Worm (Caenorhabditis elegans) whole organism, mixed stage, embryonic: Measurements from ENCODE around the gene clx-1.

Source experiments
- M03D4.4 ChIP-seq: sonication (generic microtip); optimal IDR thresholded peaks from 2 replicates; lab custom pipeline; 2017; ENCODE audit warnings: mild to moderate bottlenecking, missing genetic modification characterization, missing compliant biosample characterization
- blmp-1 ChIP-seq: fragments of 150-350 bp; optimal IDR thresholded peaks from 2 replicates; lab custom pipeline; 2014; ENCODE audit warnings: missing biosample characterization, missing genetic modification characterization
- ceh-39 ChIP-seq: fragments of 150-350 bp; optimal IDR thresholded peaks from 2 replicates; lab custom pipeline; 2014; ENCODE audit warnings: missing biosample characterization, missing genetic modification characterization
- ceh-43 ChIP-seq: fragments of 200-800 bp; sonication (Bioruptor generic); optimal IDR thresholded peaks from 2 replicates; lab custom pipeline; 2018; ENCODE audit warnings: mild to moderate bottlenecking, missing genetic modification characterization, moderate library complexity, missing compliant biosample characterization
- ceh-83 ChIP-seq: fragments of 200-800 bp; sonication (Bioruptor generic); optimal IDR thresholded peaks from 2 replicates; lab custom pipeline; 2018; ENCODE audit warnings: mild to moderate bottlenecking, missing genetic modification characterization, missing compliant biosample characterization
- ces-1 ChIP-seq: fragments of 150-350 bp; optimal IDR thresholded peaks from 2 replicates; lab custom pipeline; 2014; ENCODE audit warnings: missing biosample characterization, missing genetic modification reagents, missing genetic modification characterization
- cnd-1 ChIP-seq: fragments of 200-800 bp; sonication (Bioruptor generic); optimal IDR thresholded peaks from 2 replicates; lab custom pipeline; 2018; ENCODE audit warnings: mild to moderate bottlenecking, missing genetic modification characterization, missing compliant biosample characterization
- drap-1 ChIP-seq: fragments of 200-800 bp; sonication (Bioruptor generic); optimal IDR thresholded peaks from 3 replicates; lab custom pipeline; 2018; ENCODE audit warnings: mild to moderate bottlenecking, missing genetic modification characterization, missing compliant biosample characterization
- elt-1 ChIP-seq: sonication (generic microtip); optimal IDR thresholded peaks from 2 replicates; lab custom pipeline; 2017; ENCODE audit warnings: missing genetic modification characterization, mild to moderate bottlenecking, missing compliant biosample characterization, antibody characterized with exemption, moderate library complexity, borderline replicate concordance; ENCODE audit not compliant: insufficient read depth
- ham-2 ChIP-seq: fragments of 200-800 bp; sonication (Bioruptor generic); optimal IDR thresholded peaks from 2 replicates; lab custom pipeline; 2018; ENCODE audit warnings: mild to moderate bottlenecking, missing genetic modification characterization, missing compliant biosample characterization
- hlh-1 ChIP-seq: fragments of 150-350 bp; optimal IDR thresholded peaks from 2 replicates; lab custom pipeline; 2014; ENCODE audit warnings: missing biosample characterization, missing genetic modification reagents, missing genetic modification characterization
- lin-13 ChIP-seq: fragments of 150-350 bp; optimal IDR thresholded peaks from 2 replicates; lab custom pipeline; 2014; ENCODE audit warnings: missing biosample characterization, missing genetic modification characterization
- lin-32 ChIP-seq: fragments of 200-800 bp; sonication (Bioruptor generic); optimal IDR thresholded peaks from 2 replicates; lab custom pipeline; 2018; ENCODE audit warnings: mild to moderate bottlenecking, missing genetic modification characterization, missing compliant biosample characterization
- lsy-2 ChIP-seq: fragments of 150-350 bp; optimal IDR thresholded peaks from 2 replicates; lab custom pipeline; 2014; ENCODE audit warnings: missing biosample characterization, missing genetic modification characterization
- mab-5 ChIP-seq: fragments of 150-350 bp; optimal IDR thresholded peaks from 2 replicates; lab custom pipeline; 2014; ENCODE audit warnings: missing biosample characterization, missing genetic modification characterization
- mep-1 ChIP-seq: fragments of 150-350 bp; optimal IDR thresholded peaks from 2 replicates; lab custom pipeline; 2017; ENCODE audit warnings: missing biosample characterization, missing genetic modification reagents, missing genetic modification characterization, inconsistent platforms
- mls-2 ChIP-seq: sonication (generic microtip); optimal IDR thresholded peaks from 2 replicates; lab custom pipeline; 2016; ENCODE audit warnings: mild to moderate bottlenecking, missing genetic modification characterization, moderate library complexity, missing compliant biosample characterization
- nhr-12 ChIP-seq: fragments of 150-350 bp; optimal IDR thresholded peaks from 2 replicates; lab custom pipeline; 2014; ENCODE audit warnings: missing biosample characterization, missing genetic modification characterization
- nhr-237 ChIP-seq: fragments of 150-350 bp; optimal IDR thresholded peaks from 2 replicates; lab custom pipeline; 2014; ENCODE audit warnings: missing biosample characterization, missing genetic modification characterization
- nhr-28 ChIP-seq: fragments of 150-350 bp; optimal IDR thresholded peaks from 2 replicates; lab custom pipeline; 2014; ENCODE audit warnings: missing biosample characterization, missing genetic modification characterization
- nhr-76 ChIP-seq: sonication (generic microtip); optimal IDR thresholded peaks from 2 replicates; lab custom pipeline; 2017; ENCODE audit warnings: missing biosample characterization, missing genetic modification characterization
- pha-4 ChIP-seq: fragments of 150-350 bp; optimal IDR thresholded peaks from 2 replicates; lab custom pipeline; 2018; ENCODE audit warnings: missing biosample characterization, missing genetic modification reagents, missing genetic modification characterization
- sem-2 ChIP-seq: fragments of 200-800 bp; sonication (Bioruptor generic); optimal IDR thresholded peaks from 2 replicates; lab custom pipeline; 2018; ENCODE audit warnings: mild to moderate bottlenecking, missing genetic modification characterization, missing compliant biosample characterization
- sptf-1 ChIP-seq: sonication (generic microtip); optimal IDR thresholded peaks from 2 replicates; lab custom pipeline; 2017; ENCODE audit warnings: mild to moderate bottlenecking, missing genetic modification characterization, moderate library complexity, missing compliant biosample characterization
- tbx-8 ChIP-seq: fragments of 200-800 bp; sonication (Bioruptor generic); optimal IDR thresholded peaks from 2 replicates; lab custom pipeline; 2018; ENCODE audit warnings: mild to moderate bottlenecking, missing genetic modification characterization, moderate library complexity, missing compliant biosample characterization
- unc-120 ChIP-seq: sonication (generic microtip); optimal IDR thresholded peaks from 2 replicates; lab custom pipeline; 2017; ENCODE audit warnings: missing genetic modification characterization, missing compliant biosample characterization; ENCODE audit not compliant: poor library complexity, severe bottlenecking
- unc-39 ChIP-seq: fragments of 150-350 bp; optimal IDR thresholded peaks from 2 replicates; lab custom pipeline; 2014; ENCODE audit warnings: missing biosample characterization, missing genetic modification characterization
- unc-62 ChIP-seq: fragments of 150-350 bp; optimal IDR thresholded peaks from 2 replicates; lab custom pipeline; 2014; ENCODE audit warnings: missing biosample characterization, missing genetic modification reagents, missing genetic modification characterization
- zip-8 ChIP-seq: fragments of 150-350 bp; optimal IDR thresholded peaks from 2 replicates; lab custom pipeline; 2014; ENCODE audit warnings: missing biosample characterization, missing genetic modification characterization
- ztf-11 ChIP-seq: fragments of 150-350 bp; optimal IDR thresholded peaks from 2 replicates; lab custom pipeline; 2014; ENCODE audit warnings: missing biosample characterization, missing genetic modification characterization

Gene clx-1

DNA sequence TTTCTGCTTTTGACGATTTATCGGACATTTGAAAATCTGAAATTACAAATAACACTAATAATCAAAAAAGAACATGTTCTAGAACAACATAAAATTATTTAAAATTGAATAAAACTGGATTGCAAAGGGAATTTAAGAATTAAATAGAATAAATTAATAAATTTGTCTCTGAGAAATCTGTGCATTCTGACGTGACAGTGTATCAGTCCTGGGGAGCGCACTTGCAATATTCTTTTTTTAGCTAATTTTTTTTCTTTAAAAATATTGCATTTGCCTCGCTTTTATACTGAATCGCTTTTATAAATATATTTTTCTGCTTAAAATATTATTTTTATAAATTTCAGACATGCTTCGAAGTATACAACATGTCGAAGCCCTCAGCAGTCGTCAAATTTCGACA lies 24.7 kb upstream of the clx-1 start, which contains the start of the genes mrpl-1, emc-6 and mrps-24:
mrpl-1 (minus strand) TSS at position 1 of the 400 bp plus-strand sequence.
emc-6 (minus strand) TSS at position 36 of the 400 bp plus-strand sequence.
mrps-24 (plus strand) TSS at position 345 of the 400 bp plus-strand sequence.
- TF ChIP-seq lsy-2 (tag; lab: Kevin White, UChicago) (peak; percentile 66), unc-39 (tag; lab: Kevin White, UChicago) (no peak), lin-13 (no peak), ceh-39 (peak; percentile 19), unc-120 (tag; lab: Kevin White, UChicago) (peak; percentile 58), nhr-237 (tag; lab: Kevin White, UChicago) (peak; percentile 37), ces-1 (peak; percentile 87), ceh-83 (GFP tag; lab: Kevin White, UChicago) (peak; percentile 20), mep-1 (tag; lab: Kevin White, UChicago) (peak; percentile 18), nhr-12 (tag; lab: Kevin White, UChicago) (no peak)

DNA sequence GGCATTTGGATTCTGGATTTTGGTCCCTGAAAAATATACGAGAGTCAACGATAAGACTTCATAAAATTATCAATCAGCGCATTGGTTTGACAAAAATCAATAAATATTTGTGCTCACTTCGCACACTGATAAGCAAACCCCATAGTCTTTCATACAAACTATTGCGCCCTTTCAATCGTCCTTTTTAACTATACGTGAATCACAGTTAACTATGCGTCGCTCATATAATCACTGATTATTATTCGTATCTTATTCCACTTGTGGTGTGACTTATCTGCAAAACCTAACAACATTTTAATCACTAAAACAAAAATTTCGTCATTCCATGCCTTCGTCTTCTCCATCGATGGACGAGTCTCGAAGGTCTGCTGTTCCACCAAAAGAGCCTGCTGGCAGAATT lies 23.6 kb upstream of the clx-1 start, which contains the start of gene nhr-8:
nhr-8 (plus strand) TSS at position 160 of the 400 bp plus-strand sequence.
- TF ChIP-seq mep-1 (tag; lab: Kevin White, UChicago): no peak
- TF ChIP-seq ham-2 (GFP tag; lab: Kevin White, UChicago): no peak
- no peak for TF ChIP-seq M03D4.4 (tag; lab: Kevin White, UChicago)
- TF ChIP-seq unc-120 (tag; lab: Kevin White, UChicago): no peak
- no peak for TF ChIP-seq cnd-1
- no peak for TF ChIP-seq blmp-1 (tag; lab: Kevin White, UChicago)
- TF ChIP-seq sem-2 (GFP tag; lab: Kevin White, UChicago): no peak
- TF ChIP-seq sptf-1 (tag; lab: Kevin White, UChicago): no peak
- TF ChIP-seq nhr-76 (tag; lab: Kevin White, UChicago): no peak
- TF ChIP-seq nhr-237 (tag; lab: Kevin White, UChicago): no peak
- no peak for TF ChIP-seq mab-5 (tag; lab: Kevin White, UChicago)
- no peak for TF ChIP-seq ceh-43 (GFP tag; lab: Kevin White, UChicago)
- no peak for TF ChIP-seq zip-8 (tag; lab: Kevin White, UChicago)
- TF ChIP-seq, all 35 proteins: peak for 0

DNA sequence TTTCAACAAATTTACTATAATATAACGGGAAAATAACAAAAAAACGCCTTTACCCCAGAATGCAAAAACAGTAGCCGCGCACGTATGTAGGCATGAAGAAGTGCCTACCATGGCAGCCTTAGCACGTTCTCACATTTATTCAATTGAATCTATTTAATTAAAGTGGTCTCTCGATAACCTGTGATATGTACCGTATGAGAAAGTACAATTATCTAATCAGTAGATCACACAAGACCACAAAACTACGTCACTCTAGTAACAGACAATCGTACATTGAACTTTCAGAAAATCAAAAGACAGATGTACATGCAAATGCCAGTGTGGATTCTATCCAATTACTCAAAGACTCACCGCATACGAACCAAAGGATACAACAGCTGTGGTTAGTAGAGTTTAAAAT lies 22.2 kb upstream of the clx-1 start:
- TF ChIP-seq unc-39 (tag; lab: Kevin White, UChicago) (no peak), blmp-1 (tag; lab: Kevin White, UChicago) (no peak), mep-1 (tag; lab: Kevin White, UChicago) (no peak), ztf-11 (no peak)

DNA sequence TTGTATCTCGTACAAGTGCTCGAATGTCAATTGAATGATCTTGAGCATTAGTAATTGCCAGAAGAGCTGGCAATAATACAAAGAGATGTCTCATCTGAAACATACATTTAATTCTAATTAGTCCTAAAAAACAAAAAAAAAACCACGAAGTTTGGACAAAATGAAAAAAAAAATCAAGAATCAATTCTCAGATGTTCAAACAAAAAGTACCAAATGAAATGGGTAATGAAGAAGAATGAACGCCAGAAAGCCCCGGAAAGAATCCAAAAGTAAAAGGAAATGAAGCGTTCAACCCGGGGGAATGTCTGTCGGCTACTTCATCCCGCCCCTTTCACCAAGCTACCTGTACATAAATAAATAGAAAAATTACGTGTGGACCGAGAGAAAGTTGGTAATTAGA lies 16.5 kb upstream of the clx-1 start, which contains the start of gene F33D4.6:
F33D4.6 (minus strand) TSS at position 101 of the 400 bp plus-strand sequence.
- TF ChIP-seq lin-32 (GFP tag; lab: Kevin White, UChicago): no peak
- TF ChIP-seq lin-13: no peak
- no peak for TF ChIP-seq unc-120 (tag; lab: Kevin White, UChicago)
- TF ChIP-seq tbx-8 (GFP tag; lab: Kevin White, UChicago): no peak
- no peak for TF ChIP-seq unc-62
- no peak for TF ChIP-seq cnd-1
- no peak for TF ChIP-seq ceh-39
- TF ChIP-seq hlh-1: no peak
- TF ChIP-seq ceh-83 (GFP tag; lab: Kevin White, UChicago): no peak
- no peak for TF ChIP-seq nhr-28 (tag; lab: Kevin White, UChicago)
- no peak for TF ChIP-seq drap-1 (GFP tag; lab: Kevin White, UChicago)
- TF ChIP-seq ztf-11: no peak
- TF ChIP-seq nhr-12 (tag; lab: Kevin White, UChicago): no peak
- TF ChIP-seq M03D4.4 (tag; lab: Kevin White, UChicago): no peak

ce11 chrIV:7722806-7723205 lies 11.6 kb upstream of the clx-1 start, which contains the start of gene C50F7.6:
TSS of gene C50F7.6 (minus strand) at chrIV:7723199.
- TF ChIP-seq drap-1 (GFP tag; lab: Kevin White, UChicago) (no peak), elt-1 (tag; lab: Kevin White, UChicago) (no peak), sem-2 (GFP tag; lab: Kevin White, UChicago) (no peak), nhr-76 (tag; lab: Kevin White, UChicago) (no peak), mep-1 (tag; lab: Kevin White, UChicago) (no peak), tbx-8 (GFP tag; lab: Kevin White, UChicago) (no peak), ceh-83 (GFP tag; lab: Kevin White, UChicago) (no peak), lin-13 (no peak), nhr-12 (tag; lab: Kevin White, UChicago) (no peak), mls-2 (no peak), cnd-1 (no peak), nhr-237 (tag; lab: Kevin White, UChicago) (no peak), M03D4.4 (tag; lab: Kevin White, UChicago) (no peak), ham-2 (GFP tag; lab: Kevin White, UChicago) (no peak), pha-4 (tag; lab: Kevin White, UChicago) (no peak), blmp-1 (tag; lab: Kevin White, UChicago) (no peak), ztf-11 (no peak)
